Worm (Caenorhabditis elegans): ENCODE results near the gene W04G3.10.

The W04G3.10 gene

ce11 chrX:11095480-11095879 is 17.4 kb upstream of the W04G3.10 start (continued):
- TF ChIP-seq sma-9 (GFP tag; optimal IDR thresholded peaks at IDR 0.05), result peak; percentile 79
- TF ChIP-seq sma-9 (tag; optimal IDR thresholded peaks at IDR 0.05), result no peak
- no peak for TF ChIP-seq alr-1 (tag; optimal IDR thresholded peaks at IDR 0.05)
- peak; percentile 13 for TF ChIP-seq dmd-4 (tag; optimal IDR thresholded peaks at IDR 0.05)
- TF ChIP-seq nhr-21 (tag; optimal IDR thresholded peaks at IDR 0.05), result peak; percentile 75
- TF ChIP-seq Y55F3AM.14 (GFP tag; optimal IDR thresholded peaks at IDR 0.05), result peak; percentile 51
- peak in 1 of 2 experiments; percentile 86 for TF ChIP-seq mdl-1 (tag; optimal IDR thresholded peaks at IDR 0.05)
- TF ChIP-seq peb-1 (tag; optimal IDR thresholded peaks at IDR 0.05), result no peak
- peak; percentile 86 for TF ChIP-seq unc-55 (GFP tag; optimal IDR thresholded peaks at IDR 0.05)
- peak; percentile 59 for TF ChIP-seq blmp-1 (tag; optimal IDR thresholded peaks at IDR 0.05; ENCODE audit: insufficient read depth)
- no peak for TF ChIP-seq nhr-12 (tag; optimal IDR thresholded peaks at IDR 0.05)
- TF ChIP-seq nhr-10 (tag; optimal IDR thresholded peaks at IDR 0.05), result peak; percentile 11
- TF ChIP-seq mab-5 (tag; optimal IDR thresholded peaks at IDR 0.05), result peak; percentile 84
- no peak for TF ChIP-seq ztf-1 (GFP tag; conservative IDR thresholded peaks at IDR 0.05)
- TF ChIP-seq nhr-6 (tag; optimal IDR thresholded peaks at IDR 0.05), result peak; percentile 60
- peak; percentile 82 for TF ChIP-seq sma-3 (GFP tag; optimal IDR thresholded peaks at IDR 0.05)
- peak; percentile 24 for TF ChIP-seq ceh-82 (tag; optimal IDR thresholded peaks at IDR 0.05)
- peak; percentile 34 for TF ChIP-seq nhr-237 (tag; optimal IDR thresholded peaks at IDR 0.05)
- TF ChIP-seq sem-4 (tag; optimal IDR thresholded peaks at IDR 0.05), result peak; percentile 58
- TF ChIP-seq nhr-77 (tag; optimal IDR thresholded peaks at IDR 0.05), result no peak
- TF ChIP-seq C34F6.9 (tag; optimal IDR thresholded peaks at IDR 0.05), result peak; percentile 60

ce11 chrX:11093985-11094593 is 16.0 kb upstream of the W04G3.10 start:
- TF ChIP-seq egl-27 (tag; optimal IDR thresholded peaks at IDR 0.05), result peak; percentile 100
- peak; percentile 100 for TF ChIP-seq unc-55 (GFP tag; optimal IDR thresholded peaks at IDR 0.05)
- TF ChIP-seq unc-39 (tag; optimal IDR thresholded peaks at IDR 0.05), result peak; percentile 98
- peak; percentile 66 for TF ChIP-seq ama-1 (optimal IDR thresholded peaks at IDR 0.05)
- peak; percentile 95 to 97 for TF ChIP-seq mdl-1 (tag; optimal IDR thresholded peaks at IDR 0.05)
- peak; percentile 97 for TF ChIP-seq Y55F3AM.14 (GFP tag; optimal IDR thresholded peaks at IDR 0.05)
- peak; percentile 82 for TF ChIP-seq mbf-1 (tag; optimal IDR thresholded peaks at IDR 0.05)
- TF ChIP-seq snpc-4 (tag; optimal IDR thresholded peaks at IDR 0.05), result peak; percentile 94
- TF ChIP-seq ztf-1 (GFP tag; conservative IDR thresholded peaks at IDR 0.05), result peak; percentile 93; the same call in 1 of the 2 replicates
- peak; percentile 85 for TF ChIP-seq nhr-11 (tag; optimal IDR thresholded peaks at IDR 0.05)
- TF ChIP-seq sem-4 (tag; optimal IDR thresholded peaks at IDR 0.05), result peak; percentile 99
- peak; percentile 100 for TF ChIP-seq lin-39 (tag; optimal IDR thresholded peaks at IDR 0.05)
- peak; percentile 99 for TF ChIP-seq lin-13 (GFP tag; optimal IDR thresholded peaks at IDR 0.05)
- peak; percentile 100 for TF ChIP-seq fos-1 (tag; optimal IDR thresholded peaks at IDR 0.05)
- TF ChIP-seq nhr-6 (tag; optimal IDR thresholded peaks at IDR 0.05), result peak; percentile 99
- TF ChIP-seq blmp-1 (tag; optimal IDR thresholded peaks at IDR 0.05; ENCODE audit: insufficient read depth), result peak; percentile 88
- TF ChIP-seq nhr-129 (tag; optimal IDR thresholded peaks at IDR 0.05), result peak; percentile 100
- TF ChIP-seq aly-2 (tag; optimal IDR thresholded peaks at IDR 0.05), result peak; percentile 67
- peak; percentile 100 for TF ChIP-seq lin-11 (tag; optimal IDR thresholded peaks at IDR 0.05)
- TF ChIP-seq nhr-237 (tag; optimal IDR thresholded peaks at IDR 0.05), result peak; percentile 100
- TF ChIP-seq zag-1 (tag; optimal IDR thresholded peaks at IDR 0.05), result peak; percentile 100
- TF ChIP-seq gmeb-1 (tag; optimal IDR thresholded peaks at IDR 0.05), result peak; percentile 97
- peak; percentile 54 for TF ChIP-seq elt-1 (tag; optimal IDR thresholded peaks at IDR 0.05)
- peak; percentile 61 for TF ChIP-seq alr-1 (tag; optimal IDR thresholded peaks at IDR 0.05)
- TF ChIP-seq unc-62 (GFP tag; optimal IDR thresholded peaks at IDR 0.05), result peak; percentile 99
- peak; percentile 75 for TF ChIP-seq nhr-12 (tag; optimal IDR thresholded peaks at IDR 0.05)
- peak; percentile 26 for TF ChIP-seq peb-1 (tag; optimal IDR thresholded peaks at IDR 0.05)
- TF ChIP-seq ztf-4 (tag; optimal IDR thresholded peaks at IDR 0.05), result peak; percentile 99
- TF ChIP-seq skn-1 (tag; optimal IDR thresholded peaks at IDR 0.05), result peak; percentile 93
- peak; percentile 95 for TF ChIP-seq ceh-16 (tag; optimal IDR thresholded peaks at IDR 0.05)
- TF ChIP-seq sma-9 (GFP tag; optimal IDR thresholded peaks at IDR 0.05), result peak; percentile 100
- TF ChIP-seq sma-9 (tag; optimal IDR thresholded peaks at IDR 0.05), result peak; percentile 94
- peak; percentile 90 for TF ChIP-seq ZK546.5 (tag; optimal IDR thresholded peaks at IDR 0.05)
- peak; percentile 100 for TF ChIP-seq F13H6.1 (tag; optimal IDR thresholded peaks at IDR 0.05)
- TF ChIP-seq mab-5 (tag; optimal IDR thresholded peaks at IDR 0.05), result peak; percentile 99
- peak; percentile 99 for TF ChIP-seq nhr-25 (tag; optimal IDR thresholded peaks at IDR 0.05)
- TF ChIP-seq nhr-23 (tag; optimal IDR thresholded peaks at IDR 0.05), result peak; percentile 56
- TF ChIP-seq nhr-10 (tag; optimal IDR thresholded peaks at IDR 0.05), result peak; percentile 100
- peak; percentile 97 to 98 for TF ChIP-seq lsy-2 (tag; optimal IDR thresholded peaks at IDR 0.05)
- TF ChIP-seq dmd-4 (tag; optimal IDR thresholded peaks at IDR 0.05), result peak; percentile 85
- TF ChIP-seq C34F6.9 (tag; optimal IDR thresholded peaks at IDR 0.05), result peak; percentile 100
- TF ChIP-seq elt-3 (tag; optimal IDR thresholded peaks at IDR 0.05), result peak; percentile 100
- TF ChIP-seq crh-2 (tag; optimal IDR thresholded peaks at IDR 0.05), result peak; percentile 100
- TF ChIP-seq sma-3 (GFP tag; optimal IDR thresholded peaks at IDR 0.05), result peak; percentile 100
- TF ChIP-seq nhr-21 (tag; optimal IDR thresholded peaks at IDR 0.05), result peak; percentile 100
- peak; percentile 100 for TF ChIP-seq nhr-77 (tag; optimal IDR thresholded peaks at IDR 0.05)
- peak; percentile 84 for TF ChIP-seq ztf-11 (tag; optimal IDR thresholded peaks at IDR 0.05)

Data from whole organism, L2 larva.